Worm (Caenorhabditis elegans): ENCODE results near the gene rnh-1.0.

The rnh-1.0 gene

DNA sequence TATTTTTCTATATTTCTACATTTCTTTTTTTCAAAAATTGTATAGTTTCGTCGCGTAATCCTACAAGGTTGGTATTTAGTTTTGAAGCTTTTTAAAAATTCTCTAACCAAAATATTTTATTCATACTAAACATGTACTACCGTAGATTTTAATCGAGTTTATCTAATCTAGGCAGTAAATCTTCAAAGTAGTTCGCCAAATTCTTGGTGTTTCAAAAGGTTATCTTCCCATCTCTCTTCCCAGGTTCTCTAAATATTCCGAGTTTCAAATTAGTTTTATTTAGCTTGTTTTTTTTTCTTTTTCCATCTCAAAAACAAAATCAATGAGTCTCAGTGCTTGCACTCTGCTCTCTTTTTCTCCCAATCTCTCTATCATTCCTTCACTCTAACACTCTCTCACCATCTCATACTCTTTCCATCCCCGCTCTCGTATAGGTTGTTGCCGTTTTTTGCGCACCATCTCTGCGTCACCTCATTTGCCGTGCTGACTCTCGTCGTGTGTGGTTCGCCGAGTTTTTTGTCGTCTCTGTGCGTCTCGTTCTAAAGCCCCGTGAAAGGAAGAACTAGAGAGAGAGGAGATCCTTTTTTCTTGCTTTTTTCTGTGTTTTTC lies 22.0 kb downstream of the rnh-1.0 start (continued):
- peak in 1 of 2 experiments; percentile 51 for TF ChIP-seq hif-1 (tag; optimal IDR thresholded peaks at IDR 0.05)
- TF ChIP-seq F49E8.2 (tag; optimal IDR thresholded peaks at IDR 0.05; ENCODE audit: borderline replicate concordance): no peak
- 0 out of 2 replicates have a peak, but pooled peaks have one; percentile 3 for TF ChIP-seq tra-1 (GFP tag; IDR thresholded peaks at IDR 0.05)
- peak; percentile 63 for TF ChIP-seq nhr-11 (tag; optimal IDR thresholded peaks at IDR 0.05)
- TF ChIP-seq Y5F2A.4 (GFP tag; optimal IDR thresholded peaks at IDR 0.05): no peak
- no peak for TF ChIP-seq skn-1 (tag; optimal IDR thresholded peaks at IDR 0.05)
- no peak for TF ChIP-seq lin-1 (GFP tag; IDR thresholded peaks at IDR 0.05)
- TF ChIP-seq ceh-62 (tag; optimal IDR thresholded peaks at IDR 0.05): no peak
- TF ChIP-seq Y75B8A.6 (GFP tag; IDR thresholded peaks at IDR 0.05): no peak
- no peak for TF ChIP-seq daf-19 (GFP tag; conservative IDR thresholded peaks at IDR 0.05)
- no peak for TF ChIP-seq lin-39 (tag; optimal IDR thresholded peaks at IDR 0.05)
- no peak for TF ChIP-seq nhr-41 (GFP tag; IDR thresholded peaks at IDR 0.05)
- no peak for TF ChIP-seq saeg-2 (GFP tag; IDR thresholded peaks at IDR 0.05)
- TF ChIP-seq dve-1 (tag; optimal IDR thresholded peaks at IDR 0.05; ENCODE audit: insufficient read depth): peak; percentile 78
- TF ChIP-seq nhr-76 (tag; optimal IDR thresholded peaks at IDR 0.05): no peak
- no peak for TF ChIP-seq nhr-42 (GFP tag; IDR thresholded peaks at IDR 0.05)
- peak; percentile 35 for TF ChIP-seq spr-1 (tag; optimal IDR thresholded peaks at IDR 0.05)
- TF ChIP-seq nhr-25 (tag; optimal IDR thresholded peaks at IDR 0.05; ENCODE audit: borderline replicate concordance, insufficient read depth): no peak
- TF ChIP-seq hlh-11 (tag; optimal IDR thresholded peaks at IDR 0.05): peak; percentile 83
- no peak for TF ChIP-seq Y48G9A.11 (GFP tag; IDR thresholded peaks at IDR 0.05)
- TF ChIP-seq nhr-6 (tag; optimal IDR thresholded peaks at IDR 0.05): peak; percentile 21
- TF ChIP-seq hlh-30 (tag; optimal IDR thresholded peaks at IDR 0.05; ENCODE audit: insufficient read depth): peak; percentile 77
- peak; percentile 71 for TF ChIP-seq ctbp-1 (GFP tag; IDR thresholded peaks at IDR 0.05)
- TF ChIP-seq duxl-1 (tag; optimal IDR thresholded peaks at IDR 0.05; ENCODE audit: poor library complexity): peak; percentile 12
- TF ChIP-seq unc-130 (GFP tag; optimal IDR thresholded peaks at IDR 0.05): no peak
- no peak for TF ChIP-seq ceh-44 (GFP tag; IDR thresholded peaks at IDR 0.05)
- TF ChIP-seq dmd-9 (GFP tag; IDR thresholded peaks at IDR 0.05): no peak
- TF ChIP-seq D1046.2 (GFP tag; IDR thresholded peaks at IDR 0.05): no peak
- TF ChIP-seq mdl-1 (tag; optimal IDR thresholded peaks at IDR 0.05): peak; percentile 35 to 85
- peak; percentile 60 for TF ChIP-seq dpl-1 (GFP tag; optimal IDR thresholded peaks at IDR 0.05)
- no peak for TF ChIP-seq zfp-3 (GFP tag; conservative IDR thresholded peaks at IDR 0.05)
- no peak for TF ChIP-seq ZK337.2 (GFP tag; IDR thresholded peaks at IDR 0.05)
- no peak for TF ChIP-seq ceh-32 (tag; optimal IDR thresholded peaks at IDR 0.05; ENCODE audit: poor library complexity)
- TF ChIP-seq nhr-10 (tag; optimal IDR thresholded peaks at IDR 0.05): no peak
- no peak for TF ChIP-seq F26F4.8 (GFP tag; conservative IDR thresholded peaks at IDR 0.05)
- no peak for TF ChIP-seq cey-2 (tag; optimal IDR thresholded peaks at IDR 0.05; ENCODE audit: borderline replicate concordance, insufficient read depth)
- peak; percentile 32 for TF ChIP-seq nhr-48 (tag; optimal IDR thresholded peaks at IDR 0.05)
- TF ChIP-seq arid-1 (GFP tag; conservative IDR thresholded peaks at IDR 0.05): 0 out of 2 replicates have a peak, but pooled peaks have one; percentile 23
- no peak for TF ChIP-seq lin-29 (GFP tag; IDR thresholded peaks at IDR 0.05)
- peak; percentile 33 for TF ChIP-seq ces-1 (GFP tag; optimal IDR thresholded peaks at IDR 0.05)
- TF ChIP-seq lim-7 (GFP tag; IDR thresholded peaks at IDR 0.05): no peak
- no peak for TF ChIP-seq daf-8 (GFP tag; IDR thresholded peaks at IDR 0.05)
- TF ChIP-seq unc-39 (tag; optimal IDR thresholded peaks at IDR 0.05): no peak
- peak; percentile 57 to 76 for TF ChIP-seq lsy-2 (tag; optimal IDR thresholded peaks at IDR 0.05)
- no peak for TF ChIP-seq mxl-2 (GFP tag; conservative IDR thresholded peaks at IDR 0.05)
- TF ChIP-seq daf-12 (tag; optimal IDR thresholded peaks at IDR 0.05): no peak
- TF ChIP-seq egl-43 (GFP tag; IDR thresholded peaks at IDR 0.05): no peak
- no peak for TF ChIP-seq lir-3 (tag; optimal IDR thresholded peaks at IDR 0.05)
- TF ChIP-seq lin-13 (GFP tag; optimal IDR thresholded peaks at IDR 0.05): no peak
